Fruit fly (Drosophila melanogaster) whole organism, embryonic: ENCODE results near the gene CG34028.

Experiments
- Adf1 ChIP-seq: fragments of 200-800 bp; sonication (Bioruptor generic); IDR thresholded peaks from 2 replicates; pipeline ENCODE4 v1.3.6; 2022; ENCODE audit warnings: missing biosample characterization, missing genetic modification characterization
- B-H2 ChIP-seq: fragments of 200-800 bp; sonication (Bioruptor generic); optimal IDR thresholded peaks from 2 replicates; lab custom pipeline; 2018; ENCODE audit warnings: missing biosample characterization, mild to moderate bottlenecking, missing genetic modification characterization
- Bteb2 ChIP-seq: fragments of 200-800 bp; sonication (Bioruptor generic); optimal IDR thresholded peaks from 2 replicates; lab custom pipeline; 2016; ENCODE audit warnings: missing biosample characterization, missing genetic modification characterization
- CG10209 ChIP-seq: fragments of 200-800 bp; sonication (Bioruptor generic); optimal IDR thresholded peaks from 3 replicates; lab custom pipeline; 2017; ENCODE audit warnings: missing biosample characterization, mild to moderate bottlenecking, missing genetic modification characterization, missing genetic modification reagents
- CG10274 ChIP-seq: fragments of 200-800 bp; sonication (Bioruptor generic); optimal IDR thresholded peaks from 3 replicates; lab custom pipeline; 2017; ENCODE audit warnings: missing biosample characterization, mild to moderate bottlenecking, missing genetic modification characterization
- CG11085 ChIP-seq: fragments of 200-800 bp; sonication (Bioruptor generic); IDR thresholded peaks from 2 replicates; pipeline ENCODE4 v1.3.6; 2022; ENCODE audit warnings: missing biosample characterization, missing genetic modification characterization
- CG12155 ChIP-seq: fragments of 200-800 bp; sonication (Bioruptor generic); optimal IDR thresholded peaks from 3 replicates; lab custom pipeline; 2016; ENCODE audit warnings: missing biosample characterization, missing genetic modification characterization
- CG12236 ChIP-seq: fragments of 200-800 bp; sonication (Bioruptor generic); optimal IDR thresholded peaks from 2 replicates; lab custom pipeline; 2016; ENCODE audit warnings: missing biosample characterization, missing genetic modification characterization
- CG13424 ChIP-seq: fragments of 200-800 bp; sonication (Bioruptor generic); optimal IDR thresholded peaks from 2 replicates; lab custom pipeline; 2019; ENCODE audit warnings: missing biosample characterization, mild to moderate bottlenecking, missing genetic modification characterization, moderate library complexity
- CG13624 ChIP-seq: fragments of 200-800 bp; sonication (Bioruptor generic); optimal IDR thresholded peaks from 2 replicates; lab custom pipeline; 2016; ENCODE audit warnings: missing biosample characterization, missing genetic modification characterization
- CG15073 ChIP-seq: fragments of 200-800 bp; sonication (Bioruptor generic); optimal IDR thresholded peaks from 2 replicates; lab custom pipeline; 2016; ENCODE audit warnings: missing biosample characterization, missing genetic modification characterization
- CG15601 ChIP-seq: fragments of 200-800 bp; sonication (Bioruptor generic); optimal IDR thresholded peaks from 3 replicates; lab custom pipeline; 2019; ENCODE audit warnings: missing biosample characterization, mild to moderate bottlenecking, missing genetic modification characterization, moderate library complexity
- CG15696 ChIP-seq: fragments of 200-800 bp; sonication (Bioruptor generic); optimal IDR thresholded peaks from 2 replicates; lab custom pipeline; 2019; ENCODE audit warnings: missing biosample characterization, mild to moderate bottlenecking, missing genetic modification characterization, moderate library complexity
- CG1603 ChIP-seq: fragments of 200-800 bp; sonication (Bioruptor generic); optimal IDR thresholded peaks from 2 replicates; lab custom pipeline; 2019; ENCODE audit warnings: missing biosample characterization, mild to moderate bottlenecking, missing genetic modification characterization, moderate library complexity
- CG16815 ChIP-seq: fragments of 200-800 bp; sonication (Bioruptor generic); optimal IDR thresholded peaks from 3 replicates; lab custom pipeline; 2017; ENCODE audit warnings: missing biosample characterization, mild to moderate bottlenecking, missing genetic modification characterization
- CG17829 ChIP-seq: fragments of 200-800 bp; optimal IDR thresholded peaks from 2 replicates; lab custom pipeline; 2019; ENCODE audit warnings: missing biosample characterization, mild to moderate bottlenecking, missing genetic modification characterization, moderate library complexity
- CG1832 ChIP-seq: fragments of 200-800 bp; sonication (Bioruptor generic); optimal IDR thresholded peaks from 2 replicates; lab custom pipeline; 2017; ENCODE audit warnings: missing biosample characterization, mild to moderate bottlenecking, missing genetic modification characterization, inconsistent platforms
- CG18619 ChIP-seq: fragments of 200-800 bp; sonication (Bioruptor generic); optimal IDR thresholded peaks from 3 replicates; lab custom pipeline; 2017; ENCODE audit warnings: missing biosample characterization, mild to moderate bottlenecking, missing genetic modification characterization
- CG2116 ChIP-seq: fragments of 200-800 bp; sonication (Bioruptor generic); optimal IDR thresholded peaks from 3 replicates; lab custom pipeline; 2018; ENCODE audit warnings: missing biosample characterization, mild to moderate bottlenecking, missing genetic modification characterization
- CG2202 ChIP-seq: fragments of 200-800 bp; sonication (Bioruptor generic); optimal IDR thresholded peaks from 2 replicates; lab custom pipeline; 2018; ENCODE audit warnings: missing biosample characterization, mild to moderate bottlenecking, missing genetic modification characterization
- CG4404 ChIP-seq: fragments of 200-800 bp; sonication (Bioruptor generic); IDR thresholded peaks from 2 replicates; pipeline ENCODE4 v1.3.6; 2022; ENCODE audit warnings: missing biosample characterization, missing genetic modification characterization
- CG4820 ChIP-seq: fragments of 200-800 bp; sonication (Bioruptor generic); optimal IDR thresholded peaks from 3 replicates; lab custom pipeline; 2016; ENCODE audit warnings: missing biosample characterization, missing genetic modification characterization
- CG7745 ChIP-seq: fragments of 200-800 bp; sonication (Bioruptor generic); optimal IDR thresholded peaks from 2 replicates; lab custom pipeline; 2018; ENCODE audit warnings: missing biosample characterization, mild to moderate bottlenecking, missing genetic modification characterization, moderate library complexity
- CG8944 ChIP-seq: fragments of 200-800 bp; sonication (Bioruptor generic); optimal IDR thresholded peaks from 3 replicates; lab custom pipeline; 2016; ENCODE audit warnings: missing biosample characterization, missing genetic modification characterization
- Dip2 ChIP-seq: fragments of 200-800 bp; sonication (Bioruptor generic); IDR thresholded peaks from 2 replicates; pipeline ENCODE4 v1.3.6; 2022; ENCODE audit warnings: missing biosample characterization, missing genetic modification characterization
- Doc2 ChIP-seq: fragments of 200-800 bp; sonication (Bioruptor generic); IDR thresholded peaks from 2 replicates; pipeline ENCODE4 v1.3.6; 2022; ENCODE audit warnings: missing biosample characterization, missing genetic modification characterization
- E2f1 ChIP-seq: fragments of 200-800 bp; sonication (Bioruptor generic); IDR thresholded peaks from 2 replicates; pipeline ENCODE4 v1.3.6; 2022; ENCODE audit warnings: missing biosample characterization, missing genetic modification characterization
- Meics ChIP-seq: fragments of 200-800 bp; sonication (Bioruptor generic); optimal IDR thresholded peaks from 2 replicates; lab custom pipeline; 2017; ENCODE audit warnings: missing biosample characterization, mild to moderate bottlenecking, missing genetic modification characterization
- Oaz ChIP-seq: fragments of 200-800 bp; sonication (Bioruptor generic); IDR thresholded peaks from 2 replicates; pipeline ENCODE4 v1.3.6; 2022; ENCODE audit warnings: missing biosample characterization, missing genetic modification characterization
- Oli ChIP-seq: fragments of 200-800 bp; sonication (Bioruptor generic); optimal IDR thresholded peaks from 2 replicates; lab custom pipeline; 2018; ENCODE audit warnings: missing biosample characterization, mild to moderate bottlenecking, missing genetic modification characterization, moderate library complexity
- Poxn ChIP-seq: fragments of 200-800 bp; sonication (Bioruptor generic); IDR thresholded peaks from 2 replicates; pipeline ENCODE4 v1.3.6; 2022; ENCODE audit warnings: missing biosample characterization, missing genetic modification characterization
- cg ChIP-seq: fragments of 200-800 bp; sonication (Bioruptor generic); optimal IDR thresholded peaks from 3 replicates; lab custom pipeline; 2019; ENCODE audit warnings: missing biosample characterization, mild to moderate bottlenecking, missing genetic modification characterization, moderate library complexity
- chif ChIP-seq, 2 experiments: fragments of 200-800 bp; sonication (Bioruptor generic); optimal IDR thresholded peaks; 3 replicates each; lab custom pipeline; 2016; ENCODE audit warnings: missing biosample characterization in 2 of 2, missing genetic modification characterization in 2 of 2
- danr ChIP-seq: fragments of 200-800 bp; sonication (Bioruptor generic); IDR thresholded peaks from 2 replicates; pipeline ENCODE4 v1.3.6; 2022; ENCODE audit warnings: missing biosample characterization, missing genetic modification characterization
- dmrt11E ChIP-seq: fragments of 200-800 bp; sonication (Bioruptor generic); optimal IDR thresholded peaks from 3 replicates; lab custom pipeline; 2018; ENCODE audit warnings: missing biosample characterization, mild to moderate bottlenecking, missing genetic modification characterization, moderate library complexity
- ems ChIP-seq: fragments of 200-800 bp; sonication (Bioruptor generic); optimal IDR thresholded peaks from 3 replicates; lab custom pipeline; 2016; ENCODE audit warnings: missing biosample characterization, missing genetic modification characterization
- fu2 ChIP-seq: fragments of 200-800 bp; sonication (Bioruptor generic); optimal IDR thresholded peaks from 2 replicates; lab custom pipeline; 2016; ENCODE audit warnings: missing biosample characterization, missing genetic modification characterization
- gro ChIP-seq: fragments of 200-800 bp; sonication (Bioruptor generic); optimal IDR thresholded peaks from 2 replicates; lab custom pipeline; 2016; ENCODE audit warnings: missing biosample characterization, missing genetic modification characterization
- klu ChIP-seq: fragments of 200-800 bp; sonication (Bioruptor generic); IDR thresholded peaks from 2 replicates; pipeline ENCODE4 v1.3.6; 2022; ENCODE audit warnings: missing biosample characterization, missing genetic modification characterization
- lov ChIP-seq, 2 experiments: fragments of 200-800 bp in 1 of 2; fragments of >200 bp in 1 of 2; sonication (Bioruptor generic) in 1 of 2; IDR thresholded peaks in 1 of 2; optimal IDR thresholded peaks in 1 of 2; 2 replicates in 1 of 2; 3 replicates in 1 of 2; pipeline versions ENCODE4 v1.3.6 to Lab custom; 2017 to 2022; ENCODE audit warnings: missing biosample characterization in 1 of 2, missing genetic modification characterization in 1 of 2
- oc ChIP-seq: fragments of 200-800 bp; sonication (Bioruptor generic); optimal IDR thresholded peaks from 2 replicates; lab custom pipeline; 2018; ENCODE audit warnings: missing biosample characterization, mild to moderate bottlenecking, missing genetic modification characterization, moderate library complexity
- pan ChIP-seq, 4 experiments: fragments of >200 bp in 3 of 4; fragments of 200-800 bp in 1 of 4; sonication (Bioruptor generic) in 1 of 4; optimal IDR thresholded peaks in 3 of 4; IDR thresholded peaks in 1 of 4; 2 replicates each; pipeline versions ENCODE4 v1.3.6 to Lab custom; 2017 to 2022; ENCODE audit warnings: missing biosample characterization in 2 of 4, missing genetic modification characterization in 2 of 4, mixed read lengths in 1 of 4
- salm ChIP-seq: fragments of 200-800 bp; sonication (Bioruptor generic); optimal IDR thresholded peaks from 2 replicates; lab custom pipeline; 2018; ENCODE audit warnings: missing biosample characterization, mild to moderate bottlenecking, missing genetic modification characterization
- sc ChIP-seq, 3 experiments: fragments of >200 bp in 2 of 3; fragments of 200-800 bp in 1 of 3; sonication (Bioruptor generic) in 1 of 3; optimal IDR thresholded peaks; 2 replicates in 2 of 3; 3 replicates in 1 of 3; lab custom pipeline; 2017; ENCODE audit warnings: mild to moderate bottlenecking in 1 of 3, missing biosample characterization in 1 of 3, missing genetic modification characterization in 1 of 3, missing genetic modification reagents in 1 of 3
- seq ChIP-seq: fragments of 200-800 bp; sonication (Bioruptor generic); IDR thresholded peaks from 2 replicates; pipeline ENCODE4 v1.3.6; 2022; ENCODE audit warnings: missing biosample characterization, missing genetic modification characterization
- slp2 ChIP-seq: fragments of 200-800 bp; sonication (Bioruptor generic); optimal IDR thresholded peaks from 2 replicates; lab custom pipeline; 2016; ENCODE audit warnings: missing biosample characterization, missing genetic modification characterization
- sna ChIP-seq: fragments of 200-800 bp; sonication (Bioruptor generic); IDR thresholded peaks from 2 replicates; pipeline ENCODE4 v1.3.6; 2022; ENCODE audit warnings: missing biosample characterization, missing genetic modification characterization; ENCODE audit not compliant: partially characterized antibody
- sqz ChIP-seq: fragments of 200-800 bp; sonication (Bioruptor generic); optimal IDR thresholded peaks from 3 replicates; lab custom pipeline; 2018; ENCODE audit warnings: missing biosample characterization, mild to moderate bottlenecking, missing genetic modification characterization
- sug ChIP-seq: fragments of 200-800 bp; optimal IDR thresholded peaks from 2 replicates; lab custom pipeline; 2019; ENCODE audit warnings: missing biosample characterization, mild to moderate bottlenecking, missing genetic modification characterization, moderate library complexity

The CG34028 gene

dm6 chrX:9486802-9487201 is 24.5 kb upstream of the CG34028 start (continued):
- TF ChIP-seq lov (optimal IDR thresholded peaks at IDR 0.05; lab: Kevin White, UChicago) (no peak), lov (GFP tag; IDR thresholded peaks at IDR 0.05; lab: Robert Waterston, UW) (peak; percentile 85), CG17829 (peak; percentile 67), Oli (tag; lab: Kevin White, UChicago) (peak; percentile 70), fu2 (peak; percentile 34), CG15696 (tag; lab: Kevin White, UChicago) (peak; percentile 88), CG8944 (GFP tag; lab: Kevin White, UChicago) (peak; percentile 72), Doc2 (GFP tag; lab: Robert Waterston, UW) (no peak), CG12155 (GFP tag; lab: Kevin White, UChicago) (peak; percentile 55), CG2116 (GFP tag; lab: Kevin White, UChicago) (peak; percentile 9), E2f1 (GFP tag; lab: Robert Waterston, UW) (peak; percentile 61), Meics (GFP tag; lab: Kevin White, UChicago) (peak; percentile 36), CG4820 (GFP tag; lab: Kevin White, UChicago) (peak; percentile 84), CG10274 (GFP tag; lab: Kevin White, UChicago) (peak; percentile 53), sna (GFP tag; lab: Robert Waterston, UW) (no peak), oc (tag; lab: Kevin White, UChicago) (peak; percentile 65), Bteb2 (GFP tag; lab: Kevin White, UChicago) (no peak), chif (GFP tag; optimal IDR thresholded peaks at IDR 0.05; lab: Kevin White, UChicago) (peak; percentile 83 to 90), CG4404 (peak; percentile 81), CG10209 (GFP tag; lab: Kevin White, UChicago) (peak; percentile 68), cg (GFP tag; lab: Kevin White, UChicago) (no peak), danr (GFP tag; lab: Robert Waterston, UW) (peak; percentile 57; the same call in 1 of the 2 replicates), Adf1 (no peak), CG13424 (peak; percentile 76), B-H2 (no peak), CG1832 (GFP tag; lab: Kevin White, UChicago) (no peak), dmrt11E (tag; lab: Kevin White, UChicago) (peak; percentile 91), CG15073 (no peak), CG11085 (peak; percentile 37; the same call in 1 of the 2 replicates), salm (tag; lab: Kevin White, UChicago) (peak; percentile 35), CG7745 (no peak), sc (optimal IDR thresholded peaks at IDR 0.05; lab: Kevin White, UChicago) (no peak), sc (GFP tag; optimal IDR thresholded peaks at IDR 0.05; lab: Kevin White, UChicago) (peak; percentile 45), CG18619 (GFP tag; lab: Kevin White, UChicago) (peak; percentile 40), pan (optimal IDR thresholded peaks at IDR 0.05; lab: Kevin White, UChicago) (no peak), pan (GFP tag; optimal IDR thresholded peaks at IDR 0.05 in 1 of 2, IDR thresholded peaks at IDR 0.05 in 1 of 2) (peak in 1 of 2 experiments; percentile 68), CG1603 (tag; lab: Kevin White, UChicago) (peak; percentile 88), gro (GFP tag; lab: Kevin White, UChicago) (no peak), CG2202 (tag; lab: Kevin White, UChicago) (peak; percentile 72), sqz (GFP tag; lab: Kevin White, UChicago) (peak; percentile 69), CG16815 (GFP tag; lab: Kevin White, UChicago) (peak; percentile 63), CG12236 (GFP tag; lab: Kevin White, UChicago) (peak; percentile 49), Poxn (GFP tag; lab: Robert Waterston, UW) (no peak), Dip2 (GFP tag; lab: Robert Waterston, UW) (no peak), CG13624 (GFP tag; lab: Kevin White, UChicago) (peak; percentile 48), klu (GFP tag; lab: Robert Waterston, UW) (0 out of 2 replicates have a peak, but pooled peaks have one; percentile 25), sug (tag; lab: Kevin White, UChicago) (no peak), ems (GFP tag; lab: Kevin White, UChicago) (peak; percentile 68), seq (GFP tag; lab: Robert Waterston, UW) (peak; percentile 35; the same call in 1 of the 2 replicates), Oaz (0 out of 2 replicates have a peak, but pooled peaks have one; percentile 20), slp2 (GFP tag; lab: Kevin White, UChicago) (peak; percentile 67), CG15601 (peak; percentile 62)
